Worm (Caenorhabditis elegans): Measurements from ENCODE around the gene slcr-46.1.

slcr-46.1 gene

ce11 chrX:4632088-4632487 lies at the start of gene slcr-46.1:
slcr-46.1 (plus strand) TSS chrX:4632361.
- TF ChIP-seq zag-1 (tag; optimal IDR thresholded peaks at IDR 0.05) (no peak), fos-1 (tag; optimal IDR thresholded peaks at IDR 0.05) (peak; percentile 68)

ce11 chrX:4585579-4585978 lies 46.6 kb upstream of the slcr-46.1 start, which contains the start of gene C05E11.7:
C05E11.7 (minus strand) TSS chrX:4585679.
- no peak for TF ChIP-seq ztf-11 (tag; optimal IDR thresholded peaks at IDR 0.05)
- TF ChIP-seq R02D3.7 (tag; optimal IDR thresholded peaks at IDR 0.05), result no peak
- no peak for TF ChIP-seq dmd-4 (tag; optimal IDR thresholded peaks at IDR 0.05)
- no peak for TF ChIP-seq ZK546.5 (tag; optimal IDR thresholded peaks at IDR 0.05)
- TF ChIP-seq egl-27 (tag; optimal IDR thresholded peaks at IDR 0.05), result no peak

- TF ChIP-seq nhr-23 (tag; optimal IDR thresholded peaks at IDR 0.05) (no peak), ceh-16 (tag; optimal IDR thresholded peaks at IDR 0.05) (no peak), fos-1 (tag; optimal IDR thresholded peaks at IDR 0.05) (no peak), C34F6.9 (tag; optimal IDR thresholded peaks at IDR 0.05) (no peak), nhr-25 (tag; optimal IDR thresholded peaks at IDR 0.05) (no peak), dmd-4 (tag; optimal IDR thresholded peaks at IDR 0.05) (no peak), ceh-82 (tag; optimal IDR thresholded peaks at IDR 0.05) (no peak), sem-4 (tag; optimal IDR thresholded peaks at IDR 0.05) (no peak), ztf-4 (tag; optimal IDR thresholded peaks at IDR 0.05) (no peak), nhr-129 (tag; optimal IDR thresholded peaks at IDR 0.05) (no peak), elt-3 (tag; optimal IDR thresholded peaks at IDR 0.05) (no peak), unc-39 (tag; optimal IDR thresholded peaks at IDR 0.05) (no peak), lsy-2 (tag; optimal IDR thresholded peaks at IDR 0.05) (no peak), ama-1 (optimal IDR thresholded peaks at IDR 0.05) (no peak)
These were observed 45.5 kb upstream of the slcr-46.1 start, which contains the start of gene C05E11.2 for ce11 chrX:4586617-4587016. C05E11.2 (plus strand) TSS chrX:4586917.

ce11 chrX:4587934-4588333 lies 44.2 kb upstream of the slcr-46.1 start:
- TF ChIP-seq blmp-1 (tag; optimal IDR thresholded peaks at IDR 0.05; ENCODE audit: insufficient read depth) (no peak), Y55F3AM.14 (GFP tag; optimal IDR thresholded peaks at IDR 0.05) (no peak), nhr-6 (tag; optimal IDR thresholded peaks at IDR 0.05) (no peak), ztf-11 (tag; optimal IDR thresholded peaks at IDR 0.05) (no peak), sma-9 (GFP tag; optimal IDR thresholded peaks at IDR 0.05) (peak; percentile 25), sma-9 (tag; optimal IDR thresholded peaks at IDR 0.05) (no peak), sem-4 (tag; optimal IDR thresholded peaks at IDR 0.05) (peak; percentile 35), sma-3 (GFP tag; optimal IDR thresholded peaks at IDR 0.05) (peak; percentile 30), ceh-82 (tag; optimal IDR thresholded peaks at IDR 0.05) (no peak), nhr-21 (tag; optimal IDR thresholded peaks at IDR 0.05) (peak; percentile 25), mab-5 (tag; optimal IDR thresholded peaks at IDR 0.05) (no peak), dmd-4 (tag; optimal IDR thresholded peaks at IDR 0.05) (no peak), elt-3 (tag; optimal IDR thresholded peaks at IDR 0.05) (no peak), ZK546.5 (tag; optimal IDR thresholded peaks at IDR 0.05) (no peak), unc-62 (GFP tag; optimal IDR thresholded peaks at IDR 0.05) (no peak), lsy-2 (tag; optimal IDR thresholded peaks at IDR 0.05) (peak in 1 of 2 experiments; percentile 60), elt-1 (tag; optimal IDR thresholded peaks at IDR 0.05) (no peak), C34F6.9 (tag; optimal IDR thresholded peaks at IDR 0.05) (peak; percentile 63), nhr-12 (tag; optimal IDR thresholded peaks at IDR 0.05) (no peak), lin-13 (GFP tag; optimal IDR thresholded peaks at IDR 0.05) (peak; percentile 12), peb-1 (tag; optimal IDR thresholded peaks at IDR 0.05) (no peak), ama-1 (optimal IDR thresholded peaks at IDR 0.05) (no peak), nhr-129 (tag; optimal IDR thresholded peaks at IDR 0.05) (peak; percentile 44), unc-55 (GFP tag; optimal IDR thresholded peaks at IDR 0.05) (peak; percentile 67), zag-1 (tag; optimal IDR thresholded peaks at IDR 0.05) (peak; percentile 6), nhr-25 (tag; optimal IDR thresholded peaks at IDR 0.05) (no peak), crh-2 (tag; optimal IDR thresholded peaks at IDR 0.05) (peak; percentile 53), nhr-23 (tag; optimal IDR thresholded peaks at IDR 0.05) (no peak), nhr-10 (tag; optimal IDR thresholded peaks at IDR 0.05) (no peak), F13H6.1 (tag; optimal IDR thresholded peaks at IDR 0.05) (peak; percentile 8), fos-1 (tag; optimal IDR thresholded peaks at IDR 0.05) (no peak), ztf-4 (tag; optimal IDR thresholded peaks at IDR 0.05) (no peak), lin-11 (tag; optimal IDR thresholded peaks at IDR 0.05) (no peak)

All from whole organism, L2 larva.